Fruit fly (Drosophila melanogaster) whole organism, wandering third instar larva: ENCODE results near the gene CG17111.
A peak's percentile ranks its signal among the peaks of the same experiment; 100 is the strongest.

Source experiments
- Abd-B ChIP-seq: fragments of >200 bp; optimal IDR thresholded peaks from 2 replicates; lab custom pipeline; 2017; ENCODE audit warnings: missing biosample characterization, missing genetic modification characterization
- CG32264 ChIP-seq: fragments of 200-800 bp; sonication (Bioruptor generic); optimal IDR thresholded peaks from 2 replicates; lab custom pipeline; 2016; ENCODE audit warnings: missing biosample characterization, missing genetic modification characterization
- CG9705 ChIP-seq: fragments of 200-800 bp; sonication (Bioruptor generic); optimal IDR thresholded peaks from 2 replicates; lab custom pipeline; 2018; ENCODE audit warnings: missing biosample characterization, mild to moderate bottlenecking, missing genetic modification characterization
- CrebA ChIP-seq: fragments of 200-800 bp; sonication (Bioruptor generic); optimal IDR thresholded peaks from 2 replicates; lab custom pipeline; 2016; ENCODE audit warnings: missing biosample characterization, mild to moderate bottlenecking, missing genetic modification characterization, borderline replicate concordance
- Dif ChIP-seq: fragments of 200-275, 200-300 bp; sonication (Bioruptor generic); optimal IDR thresholded peaks from 2 replicates; lab custom pipeline; 2018; ENCODE audit warnings: missing biosample characterization, missing genetic modification characterization; ENCODE audit not compliant: partially characterized antibody
- HLH106 ChIP-seq: fragments of 200-800 bp; optimal IDR thresholded peaks from 3 replicates; lab custom pipeline; 2019; ENCODE audit warnings: missing biosample characterization, mild to moderate bottlenecking, missing genetic modification characterization, moderate library complexity
- Hr78 ChIP-seq: fragments of >200 bp; optimal IDR thresholded peaks from 2 replicates; lab custom pipeline; 2017; ENCODE audit warnings: missing biosample characterization, missing genetic modification characterization
- Hr83 ChIP-seq: fragments of 200-300 bp; sonication (Bioruptor generic); optimal IDR thresholded peaks from 2 replicates; lab custom pipeline; 2016; ENCODE audit warnings: missing biosample characterization, mild to moderate bottlenecking, missing genetic modification characterization, moderate library complexity; ENCODE audit not compliant: poor library complexity, severe bottlenecking
- Jra ChIP-seq: sonication (Bioruptor generic); optimal IDR thresholded peaks from 2 replicates; lab custom pipeline; 2016; ENCODE audit warnings: missing biosample characterization, missing genetic modification characterization
- Mio ChIP-seq: sonication (Bioruptor generic); optimal IDR thresholded peaks from 2 replicates; lab custom pipeline; 2016; ENCODE audit warnings: missing biosample characterization, missing genetic modification characterization
- Myc ChIP-seq: fragments of >200 bp; optimal IDR thresholded peaks from 2 replicates; lab custom pipeline; 2017
- N ChIP-seq: fragments of >200 bp; optimal IDR thresholded peaks from 2 replicates; lab custom pipeline; 2018; ENCODE audit warnings: missing biosample characterization, missing external identifiers, missing genetic modification characterization
- OdsH ChIP-seq: fragments of 200-800 bp; sonication (Bioruptor generic); optimal IDR thresholded peaks from 2 replicates; lab custom pipeline; 2016; ENCODE audit warnings: missing biosample characterization, mild to moderate bottlenecking, missing genetic modification characterization
- Sp1 ChIP-seq: fragments of 200-800 bp; sonication (Bioruptor generic); optimal IDR thresholded peaks from 3 replicates; lab custom pipeline; 2019; ENCODE audit warnings: missing biosample characterization, mild to moderate bottlenecking, missing genetic modification characterization, moderate library complexity
- Vsx2 ChIP-seq: fragments of 200-300, 225-300 bp; sonication (Bioruptor generic); optimal IDR thresholded peaks from 2 replicates; lab custom pipeline; 2018; ENCODE audit warnings: missing biosample characterization, missing genetic modification characterization; ENCODE audit not compliant: partially characterized antibody
- br ChIP-seq: fragments of 200-800 bp; sonication (Bioruptor generic); optimal IDR thresholded peaks from 2 replicates; lab custom pipeline; 2016; ENCODE audit warnings: missing biosample characterization, missing genetic modification characterization
- brk ChIP-seq: fragments of 200-800 bp; sonication (Bioruptor generic); optimal IDR thresholded peaks from 2 replicates; lab custom pipeline; 2016; ENCODE audit warnings: missing biosample characterization, mild to moderate bottlenecking, missing genetic modification characterization
- dmrt93B ChIP-seq: fragments of 200-800 bp; sonication (Bioruptor generic); optimal IDR thresholded peaks from 2 replicates; lab custom pipeline; 2018; ENCODE audit warnings: missing biosample characterization, mild to moderate bottlenecking, missing genetic modification characterization
- dsf ChIP-seq: sonication (Bioruptor generic); optimal IDR thresholded peaks from 2 replicates; lab custom pipeline; 2016; ENCODE audit warnings: missing biosample characterization, missing genetic modification characterization, borderline replicate concordance
- ey ChIP-seq: fragments of 200-800 bp; sonication (Bioruptor generic); optimal IDR thresholded peaks from 2 replicates; lab custom pipeline; 2016; ENCODE audit warnings: missing biosample characterization, missing genetic modification characterization
- foxo ChIP-seq, 2 experiments: fragments of 200-800 bp; sonication (Bioruptor generic); optimal IDR thresholded peaks; 2 replicates in 1 of 2; 3 replicates in 1 of 2; lab custom pipeline; 2016 to 2017; ENCODE audit warnings: missing biosample characterization in 2 of 2, missing genetic modification characterization in 2 of 2
- fru ChIP-seq: fragments of 200-800 bp; sonication (Bioruptor generic); optimal IDR thresholded peaks from 3 replicates; lab custom pipeline; 2016; ENCODE audit warnings: missing biosample characterization, mild to moderate bottlenecking, missing genetic modification characterization
- h ChIP-seq: fragments of 200-800 bp; sonication (Bioruptor generic); optimal IDR thresholded peaks from 3 replicates; lab custom pipeline; 2016; ENCODE audit warnings: missing biosample characterization, mild to moderate bottlenecking, missing genetic modification characterization
- jim ChIP-seq: fragments of 175-275, 200-325 bp; sonication (Bioruptor generic); optimal IDR thresholded peaks from 2 replicates; lab custom pipeline; 2016; ENCODE audit warnings: missing biosample characterization, mild to moderate bottlenecking, missing genetic modification characterization
- lola ChIP-seq: fragments of >200 bp; optimal IDR thresholded peaks from 2 replicates; lab custom pipeline; 2017; ENCODE audit warnings: missing biosample characterization, missing genetic modification characterization
- pan ChIP-seq: fragments of >200 bp; optimal IDR thresholded peaks from 2 replicates; lab custom pipeline; 2017
- psq ChIP-seq: fragments of 200-800 bp; sonication (Bioruptor generic); optimal IDR thresholded peaks from 3 replicates; lab custom pipeline; 2017; ENCODE audit warnings: missing biosample characterization, mild to moderate bottlenecking, missing genetic modification characterization, moderate library complexity
- rgr ChIP-seq: fragments of 200-800 bp; sonication (Bioruptor generic); optimal IDR thresholded peaks from 3 replicates; lab custom pipeline; 2016; ENCODE audit warnings: missing biosample characterization, mild to moderate bottlenecking, missing genetic modification characterization
- sv ChIP-seq: fragments of 200-800 bp; sonication (Bioruptor generic); optimal IDR thresholded peaks from 3 replicates; lab custom pipeline; 2016; ENCODE audit warnings: missing biosample characterization, missing genetic modification characterization
- tai ChIP-seq: sonication (Bioruptor generic); optimal IDR thresholded peaks from 2 replicates; lab custom pipeline; 2016; ENCODE audit warnings: missing biosample characterization, missing genetic modification characterization
- woc ChIP-seq: sonication (Bioruptor generic); optimal IDR thresholded peaks from 2 replicates; lab custom pipeline; 2016; ENCODE audit warnings: missing biosample characterization, mild to moderate bottlenecking, missing genetic modification characterization

The CG17111 gene

DNA sequence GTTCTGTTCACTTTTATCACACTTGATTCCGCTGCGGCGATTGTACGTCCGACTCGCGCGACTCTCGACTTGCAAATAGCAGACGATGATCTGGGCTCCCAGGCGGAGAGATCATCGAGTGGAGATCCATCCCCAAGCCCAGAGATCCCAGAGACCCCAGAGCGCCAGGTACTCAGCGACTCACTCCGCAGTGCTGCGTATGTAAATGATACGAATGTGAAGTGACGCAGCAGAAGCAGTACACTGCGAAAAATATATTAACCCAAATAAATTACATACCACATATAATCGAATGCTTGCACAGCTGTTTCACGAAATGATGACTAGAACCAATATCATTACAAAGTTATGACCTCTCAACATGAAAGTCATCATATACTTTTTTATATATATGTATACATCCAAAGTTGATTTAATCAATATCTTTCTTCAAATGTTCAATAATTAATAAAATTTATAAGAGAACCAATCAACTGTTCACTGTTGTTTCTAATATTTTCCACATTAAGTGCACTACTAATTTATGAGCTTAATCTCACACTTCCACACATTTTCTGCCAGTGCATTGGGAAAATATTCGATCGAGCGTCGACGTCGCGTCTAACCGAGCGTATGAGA lies at the start of gene CG17111:
Gene CG17111, minus strand, starts transcription at position 51 of the 618 bp plus-strand sequence.
- no peak for TF ChIP-seq Dif
- no peak for TF ChIP-seq psq (GFP tag; lab: Kevin White, UChicago)
- no peak for TF ChIP-seq Vsx2 (GFP tag; lab: Kevin White, UChicago)
- no peak for TF ChIP-seq dmrt93B (GFP tag; lab: Kevin White, UChicago)
- TF ChIP-seq CG32264 (GFP tag; lab: Kevin White, UChicago) = no peak
- TF ChIP-seq tai (GFP tag; lab: Kevin White, UChicago) = no peak
- TF ChIP-seq Mio (GFP tag; lab: Kevin White, UChicago) = no peak
- TF ChIP-seq N (GFP tag; lab: Kevin White, UChicago) = no peak
- no peak for TF ChIP-seq Abd-B (GFP tag; lab: Kevin White, UChicago)
- TF ChIP-seq CG9705 (GFP tag; lab: Kevin White, UChicago) = no peak
- peak in 1 of 2 experiments; percentile 19 for TF ChIP-seq foxo (GFP tag; optimal IDR thresholded peaks at IDR 0.05; lab: Kevin White, UChicago)
- TF ChIP-seq Hr83 (GFP tag; lab: Kevin White, UChicago) = no peak
- TF ChIP-seq Myc (lab: Kevin White, UChicago) = no peak
- TF ChIP-seq woc = no peak
- TF ChIP-seq h (GFP tag; lab: Kevin White, UChicago) = peak; percentile 43
- no peak for TF ChIP-seq Jra (GFP tag; lab: Kevin White, UChicago)
- TF ChIP-seq pan (lab: Kevin White, UChicago) = no peak
- peak; percentile 8 for TF ChIP-seq fru (GFP tag; lab: Kevin White, UChicago)
- TF ChIP-seq rgr = peak; percentile 2
- TF ChIP-seq OdsH (GFP tag; lab: Kevin White, UChicago) = peak; percentile 3
- no peak for TF ChIP-seq ey
- TF ChIP-seq sv = peak; percentile 29
- peak; percentile 35 for TF ChIP-seq HLH106
- TF ChIP-seq jim (GFP tag; lab: Kevin White, UChicago) = no peak
- TF ChIP-seq dsf (GFP tag; lab: Kevin White, UChicago) = no peak

DNA sequence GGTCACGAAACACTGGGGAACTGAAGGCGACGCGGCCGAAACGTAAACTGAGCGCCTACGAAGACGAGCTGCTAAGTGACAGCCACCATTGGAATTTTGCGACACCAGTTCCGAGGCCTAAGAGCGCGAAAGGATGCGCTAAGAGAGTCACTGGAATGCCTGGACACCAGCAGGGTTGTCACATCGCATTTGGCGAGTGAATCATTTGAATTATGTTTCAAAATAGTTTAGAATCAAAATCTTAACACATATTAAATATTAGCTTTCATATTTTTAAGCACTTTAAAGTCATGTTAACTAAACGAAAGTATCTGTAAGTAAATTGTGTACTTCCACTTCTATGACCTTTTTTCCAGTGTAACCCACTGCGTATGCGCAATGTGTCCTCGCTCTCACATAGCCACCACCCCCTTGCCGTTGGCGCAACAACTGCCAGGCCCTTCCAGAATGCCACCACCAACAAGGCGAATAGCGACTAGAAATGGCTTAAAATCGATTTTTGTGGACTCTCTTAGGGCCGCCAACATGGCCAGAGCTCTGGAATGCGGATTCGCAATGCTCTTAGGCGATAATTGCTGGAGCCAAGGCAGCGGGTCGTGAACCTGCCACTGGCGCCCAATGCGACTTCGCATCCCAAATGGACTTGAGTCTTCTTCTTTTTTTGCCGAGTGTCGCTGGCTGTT lies 45.8 kb upstream of the CG17111 start, which contains the start of gene Cow:
Gene Cow, minus strand, starts transcription at position 51 of the 683 bp plus-strand sequence.
- peak; percentile 38 for TF ChIP-seq ey
- no peak for TF ChIP-seq Hr83 (GFP tag; lab: Kevin White, UChicago)
- no peak for TF ChIP-seq tai (GFP tag; lab: Kevin White, UChicago)
- TF ChIP-seq rgr = peak; percentile 46
- TF ChIP-seq Sp1 (GFP tag; lab: Kevin White, UChicago) = peak; percentile 23
- peak; percentile 19 for TF ChIP-seq fru (GFP tag; lab: Kevin White, UChicago)
- peak; percentile 38 for TF ChIP-seq br (GFP tag; lab: Kevin White, UChicago)
- TF ChIP-seq lola (GFP tag; lab: Kevin White, UChicago) = no peak
- peak; percentile 34 for TF ChIP-seq HLH106
- no peak for TF ChIP-seq Hr78 (GFP tag; lab: Kevin White, UChicago)
- no peak for TF ChIP-seq pan (lab: Kevin White, UChicago)
- peak in 1 of 2 experiments; percentile 48 for TF ChIP-seq foxo (GFP tag; optimal IDR thresholded peaks at IDR 0.05; lab: Kevin White, UChicago)
- TF ChIP-seq brk (GFP tag; lab: Kevin White, UChicago) = no peak
- TF ChIP-seq sv = peak; percentile 0
- TF ChIP-seq CG9705 (GFP tag; lab: Kevin White, UChicago) = no peak
- TF ChIP-seq h (GFP tag; lab: Kevin White, UChicago) = peak; percentile 50

DNA sequence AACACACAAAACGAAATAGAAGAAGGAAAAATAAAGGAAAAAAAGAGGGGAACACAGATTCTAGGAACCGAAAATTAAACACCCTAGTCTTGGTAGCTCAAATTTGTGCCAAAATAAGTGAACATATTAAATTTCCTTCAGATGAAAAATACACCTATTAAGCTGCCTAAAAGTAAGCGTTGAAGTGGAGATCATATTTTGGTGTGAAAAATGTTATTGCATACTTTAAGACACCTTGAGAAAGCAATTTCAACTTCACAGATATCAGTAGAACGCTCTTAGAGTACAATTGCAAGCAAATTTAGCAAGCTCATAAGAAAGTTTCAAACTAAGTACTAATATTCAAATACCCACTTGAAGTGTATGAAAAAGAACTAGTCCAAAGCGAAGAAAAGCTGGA lies 43.7 kb upstream of the CG17111 start:
- TF ChIP-seq sv (no peak), dsf (GFP tag; lab: Kevin White, UChicago) (no peak), br (GFP tag; lab: Kevin White, UChicago) (no peak), lola (GFP tag; lab: Kevin White, UChicago) (no peak), tai (GFP tag; lab: Kevin White, UChicago) (no peak), Sp1 (GFP tag; lab: Kevin White, UChicago) (no peak)

DNA sequence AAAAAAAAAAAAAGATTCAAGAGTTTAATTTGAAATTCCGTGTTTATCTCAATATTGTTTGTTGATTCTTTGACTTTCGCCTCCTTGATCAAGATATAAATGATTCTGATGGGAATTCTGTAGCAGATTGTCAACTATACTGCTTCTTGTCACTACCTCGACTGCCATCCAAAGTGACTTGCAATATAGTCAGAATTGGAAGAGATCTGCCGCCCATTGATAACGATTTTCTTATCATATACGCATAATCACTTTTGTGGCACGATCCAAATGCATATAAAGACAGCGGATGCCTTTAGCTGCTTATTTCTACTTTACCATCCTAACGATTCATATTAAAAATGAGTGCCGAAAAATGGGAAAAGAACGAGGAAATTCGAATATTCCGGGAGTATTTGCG lies 32.2 kb upstream of the CG17111 start, which contains the start of gene CG6738:
Gene CG6738, plus strand, starts transcription at position 301 of the 400 bp plus-strand sequence.
- TF ChIP-seq ey (no peak), CrebA (GFP tag; lab: Kevin White, UChicago) (no peak)
- TF ChIP-seq, all 38 proteins: peak for 0
